Worm (Caenorhabditis elegans): ENCODE measurements around the gene F26D11.1.

DNA sequence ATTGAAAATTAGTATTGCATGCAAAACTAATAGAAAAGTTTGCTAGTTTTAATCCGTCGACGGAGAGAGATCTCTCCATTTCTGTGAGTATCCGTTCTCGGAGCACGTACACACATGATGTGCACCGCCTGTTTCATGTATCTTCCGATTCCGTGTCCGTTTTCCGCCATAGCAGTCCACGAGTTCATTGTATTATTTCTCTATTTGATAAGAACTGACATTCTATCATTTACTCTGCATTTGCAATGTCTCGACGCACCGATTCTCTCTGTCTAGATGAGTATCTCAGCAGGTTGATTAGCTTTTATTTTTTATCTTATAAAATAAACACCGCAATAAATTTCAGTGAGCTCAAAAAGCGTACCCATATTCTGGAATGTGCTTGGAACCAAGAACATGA, 37.6 kb downstream of the F26D11.1 start:
- no peak for TF ChIP-seq unc-3 (GFP tag; conservative IDR thresholded peaks at IDR 0.05)
- TF ChIP-seq unc-3 (tag; optimal IDR thresholded peaks at IDR 0.05), result no peak
- no peak for TF ChIP-seq K02D7.2 (tag; optimal IDR thresholded peaks at IDR 0.05)
- no peak for TF ChIP-seq ceh-24 (tag; optimal IDR thresholded peaks at IDR 0.05)
- no peak for TF ChIP-seq madf-2 (tag; optimal IDR thresholded peaks at IDR 0.05)
- TF ChIP-seq elt-2 (tag; optimal IDR thresholded peaks at IDR 0.05), result no peak
- TF ChIP-seq unc-55 (GFP tag; optimal IDR thresholded peaks at IDR 0.05), result no peak
- no peak for TF ChIP-seq fkh-10 (GFP tag; optimal IDR thresholded peaks at IDR 0.05)
- TF ChIP-seq hlh-6 (tag; optimal IDR thresholded peaks at IDR 0.05), result no peak
- TF ChIP-seq hlh-15 (tag; optimal IDR thresholded peaks at IDR 0.05), result no peak

All from whole organism, late embryonic.